Worm (Caenorhabditis elegans): Measurements from ENCODE around the gene lsm-7.

DNA sequence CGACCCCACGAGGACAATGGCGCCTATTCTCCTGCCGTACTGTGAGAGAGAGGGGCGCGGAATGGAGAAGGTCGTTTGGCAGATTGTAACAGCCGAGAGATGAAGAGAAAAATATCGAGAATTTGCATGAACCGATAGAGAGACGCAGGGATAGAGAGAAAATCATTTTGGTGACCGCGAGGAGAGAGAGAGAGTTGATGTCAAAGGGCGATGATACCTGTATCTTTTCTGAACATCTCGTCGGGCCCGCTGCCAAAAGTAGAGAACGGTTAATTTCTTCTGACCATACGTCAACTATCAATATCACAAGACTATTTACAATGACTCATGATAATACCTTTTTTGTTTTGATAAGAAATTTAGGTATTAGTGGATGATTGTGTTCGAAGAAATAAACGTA, 42.7 kb downstream of the lsm-7 start:
- TF ChIP-seq gmeb-1 (tag; optimal IDR thresholded peaks at IDR 0.05) (peak; percentile 33), skn-1 (tag; optimal IDR thresholded peaks at IDR 0.05) (no peak), nhr-6 (tag; optimal IDR thresholded peaks at IDR 0.05) (peak; percentile 59), ama-1 (optimal IDR thresholded peaks at IDR 0.05) (no peak), fos-1 (tag; optimal IDR thresholded peaks at IDR 0.05) (peak; percentile 54), dmd-4 (tag; optimal IDR thresholded peaks at IDR 0.05) (no peak), F13H6.1 (tag; optimal IDR thresholded peaks at IDR 0.05) (peak; percentile 21), ceh-82 (tag; optimal IDR thresholded peaks at IDR 0.05) (no peak), lin-11 (tag; optimal IDR thresholded peaks at IDR 0.05) (no peak), aly-2 (tag; optimal IDR thresholded peaks at IDR 0.05) (no peak), mbf-1 (tag; optimal IDR thresholded peaks at IDR 0.05) (no peak), zag-1 (tag; optimal IDR thresholded peaks at IDR 0.05) (no peak), nhr-237 (tag; optimal IDR thresholded peaks at IDR 0.05) (no peak), sem-4 (tag; optimal IDR thresholded peaks at IDR 0.05) (no peak)

Measured in whole organism, L2 larva.